Worm (Caenorhabditis elegans) whole organism, L4 larva: Measurements from ENCODE around the gene cwn-2.

Source experiments
- D1046.2 ChIP-seq: fragments of 200-800 bp; sonication (Bioruptor generic); IDR thresholded peaks from 2 replicates; pipeline ENCODE4 v1.3.6; 2022; ENCODE audit warnings: missing genetic modification characterization, missing compliant biosample characterization
- Y48G9A.11 ChIP-seq: fragments of 200-800 bp; sonication (Bioruptor generic); IDR thresholded peaks from 2 replicates; pipeline ENCODE4 v1.3.6; 2022; ENCODE audit warnings: missing genetic modification reagents, missing genetic modification characterization, missing compliant biosample characterization
- aha-1 ChIP-seq: fragments of 150-350 bp; peaks from one replicate; lab custom pipeline; 2014; ENCODE audit warnings: missing biosample characterization, missing genetic modification characterization
- dve-1 ChIP-seq: sonication (generic microtip); optimal IDR thresholded peaks from 2 replicates; lab custom pipeline; 2017; ENCODE audit warnings: antibody characterized with exemption, mild to moderate bottlenecking, missing genetic modification characterization, missing compliant biosample characterization; ENCODE audit not compliant: insufficient read depth
- egl-43 ChIP-seq: fragments of 200-800 bp; sonication (Bioruptor generic); IDR thresholded peaks from 2 replicates; pipeline ENCODE4 v1.3.6; 2022; ENCODE audit warnings: missing genetic modification reagents, missing genetic modification characterization, missing compliant biosample characterization
- nhr-111 ChIP-seq: fragments of 200-800 bp; sonication (Bioruptor generic); optimal IDR thresholded peaks from 2 replicates; lab custom pipeline; 2018; ENCODE audit warnings: mild to moderate bottlenecking, missing genetic modification characterization, missing compliant biosample characterization

The cwn-2 gene

ce11 chrIV:10116765-10117164 is 49.1 kb downstream of the cwn-2 start:
- TF ChIP-seq nhr-111 (GFP tag; lab: Kevin White, UChicago): no peak
- TF ChIP-seq aha-1 (tag; lab: Kevin White, UChicago): peak; percentile 29
- no peak for TF ChIP-seq dve-1 (tag; lab: Kevin White, UChicago)
- TF ChIP-seq egl-43 (GFP tag; lab: Robert Waterston, UW): no peak
- 0 out of 2 replicates have a peak, but pooled peaks have one; percentile 23 for TF ChIP-seq Y48G9A.11 (GFP tag; lab: Robert Waterston, UW)
- no peak for TF ChIP-seq D1046.2
